Fruit fly (Drosophila melanogaster): Measurements from ENCODE around the gene CG6106.

DNA sequence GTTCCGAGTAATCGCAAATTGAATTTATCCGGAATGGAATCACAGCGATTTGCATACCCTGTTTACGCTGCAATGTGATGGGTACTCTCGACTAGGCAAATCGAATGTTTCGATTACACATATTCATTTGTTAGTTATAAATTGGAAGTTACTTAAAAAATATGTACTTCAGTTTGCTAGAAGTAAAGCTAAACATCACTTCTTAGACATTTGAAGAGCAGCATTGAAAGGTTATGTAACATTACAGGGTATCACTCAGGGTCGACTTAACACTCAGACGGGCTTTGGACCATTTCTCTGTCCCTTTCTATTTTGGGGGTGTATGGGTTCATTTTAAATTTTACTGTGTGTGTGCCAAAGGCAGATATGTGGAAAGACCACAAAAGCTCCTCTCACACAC lies 17.7 kb upstream of the CG6106 start:
- TF ChIP-seq fru (GFP tag; optimal IDR thresholded peaks at IDR 0.05) = no peak
- TF ChIP-seq usp (GFP tag; optimal IDR thresholded peaks at IDR 0.05) = no peak
- no peak for TF ChIP-seq rgr (GFP tag; optimal IDR thresholded peaks at IDR 0.05)
- TF ChIP-seq woc (GFP tag; optimal IDR thresholded peaks at IDR 0.05) = no peak
- no peak for TF ChIP-seq sage (GFP tag; optimal IDR thresholded peaks at IDR 0.05)
- no peak for TF ChIP-seq psq (GFP tag; optimal IDR thresholded peaks at IDR 0.05)
- TF ChIP-seq h (GFP tag; optimal IDR thresholded peaks at IDR 0.05) = no peak
- TF ChIP-seq lola (GFP tag; optimal IDR thresholded peaks at IDR 0.05) = no peak
- TF ChIP-seq pan (optimal IDR thresholded peaks at IDR 0.05) = no peak
